Worm (Caenorhabditis elegans) whole organism, L1 larva: ENCODE results near the gene srx-105.

ENCODE experiments used
- ama-1 ChIP-seq: fragments of 150-350 bp; optimal IDR thresholded peaks from 2 replicates; lab custom pipeline; 2014
- ceh-63 ChIP-seq: fragments of 200-800 bp; sonication (Bioruptor generic); optimal IDR thresholded peaks from 2 replicates; lab custom pipeline; 2018; ENCODE audit warnings: mild to moderate bottlenecking, missing genetic modification characterization, missing compliant biosample characterization
- elt-3 ChIP-seq, 6 experiments: fragments of 150-350 bp in 1 of 6; sonication (generic microtip); optimal IDR thresholded peaks; 2 replicates each; lab custom pipeline; 2017 to 2018; ENCODE audit warnings: missing biosample characterization in 6 of 6, missing genetic modification characterization in 6 of 6, inconsistent platforms in 1 of 6
- irx-1 ChIP-seq: sonication (generic microtip); optimal IDR thresholded peaks from 2 replicates; lab custom pipeline; 2016; ENCODE audit warnings: missing genetic modification characterization, missing compliant biosample characterization
- lin-13 ChIP-seq: fragments of 150-350 bp; optimal IDR thresholded peaks from 2 replicates; lab custom pipeline; 2014; ENCODE audit warnings: missing biosample characterization, missing genetic modification reagents, missing genetic modification characterization
- nhr-11 ChIP-seq: fragments of 150-350 bp; optimal IDR thresholded peaks from 2 replicates; lab custom pipeline; 2014; ENCODE audit warnings: missing biosample characterization, missing genetic modification characterization
- nhr-237 ChIP-seq: fragments of 150-350 bp; optimal IDR thresholded peaks from 2 replicates; lab custom pipeline; 2014; ENCODE audit warnings: missing biosample characterization, missing genetic modification characterization
- pag-3 ChIP-seq: sonication (generic microtip); optimal IDR thresholded peaks from 2 replicates; lab custom pipeline; 2017; ENCODE audit warnings: missing genetic modification characterization, mild to moderate bottlenecking, missing compliant biosample characterization, antibody characterized with exemption, borderline replicate concordance; ENCODE audit not compliant: insufficient read depth
- skn-1 ChIP-seq: fragments of 150-350 bp; optimal IDR thresholded peaks from 2 replicates; lab custom pipeline; 2014; ENCODE audit warnings: missing biosample characterization, missing genetic modification characterization
- unc-62 ChIP-seq: fragments of 150-350 bp; optimal IDR thresholded peaks from 2 replicates; lab custom pipeline; 2014; ENCODE audit warnings: missing biosample characterization, missing genetic modification reagents, missing genetic modification characterization

DNA sequence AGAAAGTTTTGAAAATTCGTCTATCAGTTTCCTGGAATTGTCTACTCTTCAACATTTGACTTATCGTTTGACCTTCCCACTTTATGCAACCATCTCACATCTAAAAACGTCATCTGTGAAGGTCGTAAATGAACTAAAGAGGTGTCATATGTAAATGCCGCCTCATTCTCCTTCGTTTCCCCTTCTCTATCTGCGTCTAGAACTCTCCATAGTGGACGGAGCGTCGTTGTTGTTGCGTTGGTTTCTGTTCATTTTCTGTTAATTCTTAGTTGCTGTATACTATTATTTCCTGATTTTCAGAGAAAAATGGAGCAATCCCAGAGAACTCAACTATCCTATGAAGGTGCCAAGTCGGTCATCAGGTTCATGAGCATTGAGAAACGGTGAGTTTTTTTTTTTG lies 15.8 kb upstream of the srx-105 start, which contains the start of gene fbxc-52:
- no peak for TF ChIP-seq nhr-11
- no peak for TF ChIP-seq unc-62 (GFP tag; lab: Kevin White, UChicago)
- no peak for TF ChIP-seq skn-1 (tag; lab: Kevin White, UChicago)
- TF ChIP-seq irx-1 (tag; lab: Kevin White, UChicago) = no peak
- no peak for TF ChIP-seq lin-13 (GFP tag; lab: Kevin White, UChicago)
- TF ChIP-seq elt-3 (tag; optimal IDR thresholded peaks at IDR 0.05; lab: Kevin White, UChicago) = no peak
- no peak for TF ChIP-seq nhr-237
- no peak for TF ChIP-seq ceh-63 (GFP tag; lab: Kevin White, UChicago)
- no peak for TF ChIP-seq pag-3 (tag; lab: Kevin White, UChicago)
- TF ChIP-seq ama-1 = no peak
